Worm (Caenorhabditis elegans): Measurements from ENCODE around the gene nhr-198.

DNA sequence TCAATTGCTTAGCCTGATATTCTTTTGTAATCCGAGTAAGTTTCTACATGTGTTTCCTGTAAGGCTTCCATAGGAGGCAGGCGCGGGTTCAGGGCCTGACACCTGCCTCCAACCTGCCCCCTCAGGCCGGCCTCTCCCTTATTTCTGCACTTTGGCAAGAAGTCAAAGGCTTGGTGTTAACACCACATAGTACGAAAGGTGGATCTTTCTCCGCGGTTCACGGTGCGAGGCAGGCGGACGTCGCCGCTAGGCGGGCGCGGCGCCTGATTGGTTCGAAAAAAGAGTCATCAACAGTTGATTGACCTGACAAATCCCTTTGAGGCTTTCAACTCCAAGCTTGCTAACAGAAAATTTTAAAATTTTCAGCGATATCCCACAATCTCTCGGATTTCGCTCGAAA is 18.9 kb upstream of the nhr-198 start:
- TF ChIP-seq pag-3 (tag; optimal IDR thresholded peaks at IDR 0.05; ENCODE audit: borderline replicate concordance) (no peak), lin-11 (tag; optimal IDR thresholded peaks at IDR 0.05) (no peak), syd-9 (tag; optimal IDR thresholded peaks at IDR 0.05) (no peak), unc-42 (tag; optimal IDR thresholded peaks at IDR 0.05) (no peak), rnt-1 (tag; optimal IDR thresholded peaks at IDR 0.05) (no peak), unc-55 (GFP tag; optimal IDR thresholded peaks at IDR 0.05) (no peak), lim-6 (tag; optimal IDR thresholded peaks at IDR 0.05) (no peak), dmd-4 (tag; optimal IDR thresholded peaks at IDR 0.05; ENCODE audit: borderline replicate concordance) (no peak), T23F11.4 (GFP tag; optimal IDR thresholded peaks at IDR 0.05) (no peak), npax-4 (tag; optimal IDR thresholded peaks at IDR 0.05) (no peak)
